Fruit fly (Drosophila melanogaster): ENCODE results near the gene Es2.

DNA sequence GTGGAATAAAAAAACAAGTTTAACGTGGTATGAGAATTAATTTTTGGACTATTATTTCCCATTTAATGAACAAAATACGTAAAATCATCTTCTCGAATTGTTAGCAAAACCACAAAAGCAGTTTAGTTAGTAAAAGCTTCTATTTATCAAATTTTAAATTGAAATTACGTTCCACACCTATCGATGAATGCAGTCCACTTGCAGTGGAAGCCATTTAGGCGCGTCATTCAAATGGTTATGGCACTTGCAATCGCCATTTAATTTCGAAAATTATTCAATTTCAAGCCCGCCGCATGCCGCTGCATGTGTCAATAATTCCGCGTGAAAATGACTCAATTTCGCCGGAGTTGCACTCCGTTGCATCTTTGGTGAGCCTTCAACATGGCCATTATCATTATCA lies 18.4 kb upstream of the Es2 start:
- TF ChIP-seq CG8478 (optimal IDR thresholded peaks at IDR 0.05) = no peak
- no peak for TF ChIP-seq psq (optimal IDR thresholded peaks at IDR 0.05)
- TF ChIP-seq pan (optimal IDR thresholded peaks at IDR 0.05) = no peak
- no peak for TF ChIP-seq usp (GFP tag; optimal IDR thresholded peaks at IDR 0.05)
